Worm (Caenorhabditis elegans) whole organism, L1 larva: ENCODE measurements around the gene ZK418.13.

ENCODE experiments used
- aly-2 ChIP-seq: fragments of 150-350 bp; optimal IDR thresholded peaks from 2 replicates; lab custom pipeline; 2014; ENCODE audit warnings: missing biosample characterization, missing genetic modification characterization
- elt-3 ChIP-seq, 6 experiments: fragments of 150-350 bp in 1 of 6; sonication (generic microtip); optimal IDR thresholded peaks; 2 replicates each; lab custom pipeline; 2017 to 2018; ENCODE audit warnings: missing biosample characterization in 6 of 6, missing genetic modification characterization in 6 of 6, inconsistent platforms in 1 of 6
- nhr-11 ChIP-seq: fragments of 150-350 bp; optimal IDR thresholded peaks from 2 replicates; lab custom pipeline; 2014; ENCODE audit warnings: missing biosample characterization, missing genetic modification characterization
- unc-62 ChIP-seq: fragments of 150-350 bp; optimal IDR thresholded peaks from 2 replicates; lab custom pipeline; 2014; ENCODE audit warnings: missing biosample characterization, missing genetic modification reagents, missing genetic modification characterization
- ztf-4 ChIP-seq: fragments of 150-350 bp; optimal IDR thresholded peaks from 2 replicates; lab custom pipeline; 2014; ENCODE audit warnings: missing biosample characterization, missing genetic modification characterization

DNA sequence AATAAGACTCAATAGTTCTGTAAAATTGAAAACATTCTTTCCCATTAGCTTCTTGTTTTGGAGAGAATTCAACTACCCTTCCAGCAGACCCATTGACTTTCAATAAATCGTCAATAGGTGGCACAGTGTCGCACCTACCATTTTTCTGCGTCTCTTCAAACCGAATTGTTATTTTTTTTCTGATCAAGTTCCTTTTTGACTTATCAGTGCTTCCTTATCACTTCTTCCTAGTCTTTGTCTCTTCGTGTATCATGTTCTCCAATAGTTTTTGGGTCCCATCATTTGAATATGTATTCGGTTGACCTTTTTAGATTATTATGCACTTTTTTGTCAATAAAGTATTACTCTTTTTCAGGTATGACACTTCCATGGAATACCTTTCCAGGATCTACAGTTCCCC, 31.7 kb upstream of the ZK418.13 start, which contains the start of gene odd-1:
- no peak for TF ChIP-seq ztf-4 (tag; lab: Kevin White, UChicago)
- no peak for TF ChIP-seq unc-62 (GFP tag; lab: Kevin White, UChicago)
- no peak for TF ChIP-seq elt-3 (tag; optimal IDR thresholded peaks at IDR 0.05; lab: Kevin White, UChicago)
- TF ChIP-seq aly-2 (tag; lab: Kevin White, UChicago) = no peak
- TF ChIP-seq nhr-11 (tag; lab: Kevin White, UChicago) = no peak
